Worm (Caenorhabditis elegans) whole organism, late embryonic: Measurements from ENCODE around the gene klp-11.

Source experiments
- C08G9.2 ChIP-seq: sonication (generic microtip); optimal IDR thresholded peaks from 2 replicates; lab custom pipeline; 2016; ENCODE audit warnings: mild to moderate bottlenecking, missing genetic modification characterization, moderate library complexity, missing compliant biosample characterization
- ceh-24 ChIP-seq: sonication (generic microtip); optimal IDR thresholded peaks from 2 replicates; lab custom pipeline; 2016; ENCODE audit warnings: mild to moderate bottlenecking, missing genetic modification characterization, missing compliant biosample characterization
- ceh-48 ChIP-seq: sonication (generic microtip); optimal IDR thresholded peaks from 2 replicates; lab custom pipeline; 2016; ENCODE audit warnings: missing genetic modification characterization, inconsistent platforms, missing compliant biosample characterization
- ceh-9 ChIP-seq: sonication (generic microtip); optimal IDR thresholded peaks from 2 replicates; lab custom pipeline; 2016; ENCODE audit warnings: mild to moderate bottlenecking, missing genetic modification characterization, inconsistent platforms, missing compliant biosample characterization
- dve-1 ChIP-seq: sonication (generic microtip); optimal IDR thresholded peaks from 2 replicates; lab custom pipeline; 2017; ENCODE audit warnings: antibody characterized with exemption, mild to moderate bottlenecking, missing genetic modification characterization, missing compliant biosample characterization
- ets-4 ChIP-seq: sonication (generic microtip); optimal IDR thresholded peaks from 2 replicates; lab custom pipeline; 2016; ENCODE audit warnings: missing genetic modification characterization, missing compliant biosample characterization
- fkh-10 ChIP-seq: fragments of 150-350 bp; optimal IDR thresholded peaks from 2 replicates; lab custom pipeline; 2014; ENCODE audit warnings: missing biosample characterization, missing genetic modification reagents, missing genetic modification characterization
- hlh-8 ChIP-seq: sonication (generic microtip); optimal IDR thresholded peaks from 2 replicates; lab custom pipeline; 2016; ENCODE audit warnings: missing genotype, missing genetic modification characterization, missing compliant biosample characterization
- madf-2 ChIP-seq: sonication (generic microtip); optimal IDR thresholded peaks from 2 replicates; lab custom pipeline; 2017; ENCODE audit warnings: missing genetic modification characterization, missing compliant biosample characterization
- npax-4 ChIP-seq: sonication (generic microtip); optimal IDR thresholded peaks from 2 replicates; lab custom pipeline; 2016; ENCODE audit warnings: missing genetic modification characterization, missing compliant biosample characterization
- pha-4 ChIP-seq: fragments of 150-350 bp; optimal IDR thresholded peaks from 2 replicates; lab custom pipeline; 2018; ENCODE audit warnings: missing biosample characterization, missing genetic modification reagents, missing genetic modification characterization
- unc-86 ChIP-seq: sonication (generic microtip); optimal IDR thresholded peaks from 2 replicates; lab custom pipeline; 2016; ENCODE audit warnings: missing genetic modification characterization, missing compliant biosample characterization
- zip-5 ChIP-seq: sonication (generic microtip); optimal IDR thresholded peaks from 2 replicates; lab custom pipeline; 2016; ENCODE audit warnings: missing genetic modification characterization, missing compliant biosample characterization

- TF ChIP-seq hlh-8 (tag; lab: Kevin White, UChicago) (no peak), unc-86 (tag; lab: Kevin White, UChicago) (no peak), C08G9.2 (tag; lab: Kevin White, UChicago) (no peak), ceh-24 (no peak), ceh-48 (tag; lab: Kevin White, UChicago) (no peak), madf-2 (no peak), pha-4 (tag; lab: Kevin White, UChicago) (no peak), ets-4 (tag; lab: Kevin White, UChicago) (no peak), ceh-9 (no peak), npax-4 (tag; lab: Kevin White, UChicago) (no peak), dve-1 (tag; lab: Kevin White, UChicago) (no peak), zip-5 (tag; lab: Kevin White, UChicago) (no peak), fkh-10 (GFP tag; lab: Kevin White, UChicago) (no peak)
These were observed 21.9 kb downstream of the klp-11 start, which contains the start of gene mrps-33 for ce11 chrIV:8739926-8740325.
